Worm (Caenorhabditis elegans): ENCODE data around the gene cec-4.

ce11 chrIV:7611396-7611795 lies 35.9 kb downstream of the cec-4 start:
- no peak for TF ChIP-seq snpc-4 (tag; optimal IDR thresholded peaks at IDR 0.05)
- TF ChIP-seq zag-1 (tag; optimal IDR thresholded peaks at IDR 0.05) = no peak
- no peak for TF ChIP-seq ceh-16 (tag; optimal IDR thresholded peaks at IDR 0.05)
- no peak for TF ChIP-seq sem-4 (tag; optimal IDR thresholded peaks at IDR 0.05)
- TF ChIP-seq lin-13 (GFP tag; optimal IDR thresholded peaks at IDR 0.05) = no peak
- TF ChIP-seq elt-1 (tag; optimal IDR thresholded peaks at IDR 0.05) = no peak
- TF ChIP-seq Y55F3AM.14 (GFP tag; optimal IDR thresholded peaks at IDR 0.05) = no peak
- TF ChIP-seq ztf-4 (tag; optimal IDR thresholded peaks at IDR 0.05) = no peak
- no peak for TF ChIP-seq ZK546.5 (tag; optimal IDR thresholded peaks at IDR 0.05)
- no peak for TF ChIP-seq R02D3.7 (tag; optimal IDR thresholded peaks at IDR 0.05)
- TF ChIP-seq peb-1 (tag; optimal IDR thresholded peaks at IDR 0.05) = no peak
- TF ChIP-seq nhr-12 (tag; optimal IDR thresholded peaks at IDR 0.05) = no peak
- no peak for TF ChIP-seq mab-5 (tag; optimal IDR thresholded peaks at IDR 0.05)
